Worm (Caenorhabditis elegans) whole organism, L3 larva: ENCODE data around the gene C46G7.1.

Source experiments
- R02D3.7 ChIP-seq: fragments of 150-350 bp; optimal IDR thresholded peaks from 2 replicates; lab custom pipeline; 2014; ENCODE audit warnings: missing biosample characterization, missing genetic modification characterization
- ZK546.5 ChIP-seq: sonication (generic microtip); optimal IDR thresholded peaks from 2 replicates; lab custom pipeline; 2017; ENCODE audit warnings: missing biosample characterization, missing genetic modification characterization
- aly-2 ChIP-seq: fragments of 150-350 bp; optimal IDR thresholded peaks from 2 replicates; lab custom pipeline; 2014; ENCODE audit warnings: missing biosample characterization, missing genetic modification characterization
- ceh-82 ChIP-seq: fragments of 150-350 bp; optimal IDR thresholded peaks from 2 replicates; lab custom pipeline; 2014; ENCODE audit warnings: missing biosample characterization, missing genetic modification characterization
- ceh-9 ChIP-seq: sonication (generic microtip); optimal IDR thresholded peaks from 2 replicates; lab custom pipeline; 2018; ENCODE audit warnings: missing biosample characterization, missing genetic modification characterization
- daf-12 ChIP-seq: fragments of 150-350 bp; optimal IDR thresholded peaks from 2 replicates; lab custom pipeline; 2014; ENCODE audit warnings: missing biosample characterization, missing genetic modification reagents, missing genetic modification characterization
- egl-5 ChIP-seq: fragments of 150-350 bp; optimal IDR thresholded peaks from 2 replicates; lab custom pipeline; 2017; ENCODE audit warnings: missing biosample characterization, missing genetic modification reagents, missing genetic modification characterization, inconsistent platforms
- elt-2 ChIP-seq: sonication (generic microtip); optimal IDR thresholded peaks from 2 replicates; lab custom pipeline; 2016; ENCODE audit warnings: missing genetic modification reagents, mild to moderate bottlenecking, missing genetic modification characterization, missing compliant biosample characterization
- elt-3 ChIP-seq, 3 experiments: fragments of 150-350 bp in 1 of 3; sonication (generic microtip) in 2 of 3; optimal IDR thresholded peaks; 2 replicates in 2 of 3; 4 replicates in 1 of 3; lab custom pipeline; 2014 to 2017; ENCODE audit warnings: missing biosample characterization in 3 of 3, missing genetic modification characterization in 3 of 3
- eor-1 ChIP-seq, 2 experiments: fragments of 150-350 bp; optimal IDR thresholded peaks; 2 replicates each; lab custom pipeline; 2014 to 2018; ENCODE audit warnings: missing biosample characterization in 2 of 2, missing genetic modification characterization in 2 of 2
- fkh-10 ChIP-seq: sonication (generic microtip); optimal IDR thresholded peaks from 2 replicates; lab custom pipeline; 2017; ENCODE audit warnings: missing biosample characterization, missing genetic modification reagents, missing genetic modification characterization
- fkh-2 ChIP-seq: fragments of 150-350 bp; optimal IDR thresholded peaks from 2 replicates; lab custom pipeline; 2014; ENCODE audit warnings: missing biosample characterization, missing genetic modification reagents, missing genetic modification characterization
- fos-1 ChIP-seq: fragments of 150-350 bp; optimal IDR thresholded peaks from 2 replicates; lab custom pipeline; 2014; ENCODE audit warnings: missing biosample characterization, missing genetic modification characterization
- hmg-11 ChIP-seq: sonication (generic microtip); optimal IDR thresholded peaks from 2 replicates; lab custom pipeline; 2016; ENCODE audit warnings: missing genetic modification characterization, missing compliant biosample characterization
- jun-1 ChIP-seq: fragments of 150-350 bp; optimal IDR thresholded peaks from 2 replicates; lab custom pipeline; 2014; ENCODE audit warnings: missing biosample characterization, missing genetic modification reagents, missing genetic modification characterization
- lin-39 ChIP-seq: fragments of 150-350 bp; optimal IDR thresholded peaks from 2 replicates; lab custom pipeline; 2018; ENCODE audit warnings: missing biosample characterization, missing genetic modification reagents, missing genetic modification characterization
- lsy-12 ChIP-seq: sonication (generic microtip); optimal IDR thresholded peaks from 2 replicates; lab custom pipeline; 2016; ENCODE audit warnings: mild to moderate bottlenecking, missing genetic modification characterization, missing compliant biosample characterization
- mdl-1 ChIP-seq: fragments of 150-350 bp; optimal IDR thresholded peaks from 2 replicates; lab custom pipeline; 2014; ENCODE audit warnings: missing biosample characterization, missing genetic modification characterization
- nhr-11 ChIP-seq: fragments of 150-350 bp; optimal IDR thresholded peaks from 2 replicates; lab custom pipeline; 2014; ENCODE audit warnings: missing biosample characterization, missing genetic modification characterization
- nhr-12 ChIP-seq: fragments of 150-350 bp; optimal IDR thresholded peaks from 2 replicates; lab custom pipeline; 2014; ENCODE audit warnings: missing biosample characterization, missing genetic modification characterization
- nhr-23 ChIP-seq: fragments of 150-350 bp; optimal IDR thresholded peaks from 2 replicates; lab custom pipeline; 2014; ENCODE audit warnings: missing biosample characterization, missing genetic modification reagents, missing genetic modification characterization
- nhr-237 ChIP-seq: fragments of 150-350 bp; optimal IDR thresholded peaks from 2 replicates; lab custom pipeline; 2014; ENCODE audit warnings: missing biosample characterization, missing genetic modification characterization
- nhr-25 ChIP-seq: sonication (generic microtip); optimal IDR thresholded peaks from 2 replicates; lab custom pipeline; 2017; ENCODE audit warnings: missing biosample characterization, missing genetic modification characterization
- nhr-28 ChIP-seq: fragments of 150-350 bp; optimal IDR thresholded peaks from 2 replicates; lab custom pipeline; 2014; ENCODE audit warnings: missing biosample characterization, missing genetic modification characterization
- nhr-67 ChIP-seq: fragments of 150-350 bp; optimal IDR thresholded peaks from 2 replicates; lab custom pipeline; 2014; ENCODE audit warnings: missing biosample characterization, missing genetic modification characterization
- nhr-76 ChIP-seq: fragments of 150-350 bp; sonication (generic microtip); optimal IDR thresholded peaks from 5 replicates; lab custom pipeline; 2014; ENCODE audit warnings: missing biosample characterization, missing genetic modification characterization
- nhr-77 ChIP-seq: fragments of 150-350 bp; optimal IDR thresholded peaks from 2 replicates; lab custom pipeline; 2014; ENCODE audit warnings: missing biosample characterization, missing genetic modification characterization
- sea-2 ChIP-seq: fragments of 150-350 bp; sonication (generic microtip); optimal IDR thresholded peaks from 4 replicates; lab custom pipeline; 2014; ENCODE audit warnings: missing biosample characterization, missing genetic modification reagents, missing genetic modification characterization
- skn-1 ChIP-seq: fragments of 150-350 bp; optimal IDR thresholded peaks from 2 replicates; lab custom pipeline; 2014; ENCODE audit warnings: missing biosample characterization, missing genetic modification characterization
- unc-39 ChIP-seq: sonication (generic microtip); optimal IDR thresholded peaks from 4 replicates; lab custom pipeline; 2017; ENCODE audit warnings: missing biosample characterization, missing genetic modification characterization
- zag-1 ChIP-seq: fragments of 150-350 bp; optimal IDR thresholded peaks from 2 replicates; lab custom pipeline; 2014; ENCODE audit warnings: missing biosample characterization, missing genetic modification characterization
- ztf-4 ChIP-seq: fragments of 150-350 bp; optimal IDR thresholded peaks from 2 replicates; lab custom pipeline; 2014; ENCODE audit warnings: missing biosample characterization, missing genetic modification characterization

Gene C46G7.1

DNA sequence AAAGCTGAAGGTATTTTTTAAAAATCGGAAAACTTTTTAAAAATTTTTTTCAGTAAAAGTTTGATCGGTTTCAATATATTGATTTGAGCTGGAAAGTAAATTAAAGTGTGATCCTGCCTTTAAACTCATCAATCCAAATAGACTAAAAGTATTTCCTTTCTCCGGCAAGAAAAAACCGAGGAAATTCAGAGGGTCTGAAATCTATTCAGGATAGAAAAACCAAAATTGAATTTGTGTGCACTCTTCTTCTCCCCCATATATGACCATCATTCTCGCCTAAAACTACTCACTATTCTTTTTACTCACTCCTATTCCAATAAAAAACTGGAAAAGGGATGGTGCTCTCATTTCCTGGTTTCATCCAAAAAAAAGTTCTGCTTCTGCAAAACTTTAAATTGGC is 37.0 kb downstream of the C46G7.1 start:
- no peak for TF ChIP-seq hmg-11
- peak; percentile 75 for TF ChIP-seq fkh-10
- TF ChIP-seq nhr-28 (tag; lab: Kevin White, UChicago) = no peak
- TF ChIP-seq skn-1 = no peak

- TF ChIP-seq nhr-76 (tag; lab: Kevin White, UChicago) (no peak), daf-12 (no peak), nhr-23 (tag; lab: Kevin White, UChicago) (no peak), egl-5 (tag; lab: Kevin White, UChicago) (no peak), elt-3 (tag; optimal IDR thresholded peaks at IDR 0.05; lab: Kevin White, UChicago) (no peak), nhr-12 (no peak), nhr-237 (tag; lab: Kevin White, UChicago) (no peak), lsy-12 (tag; lab: Kevin White, UChicago) (no peak), fos-1 (tag; lab: Kevin White, UChicago) (no peak), fkh-10 (no peak), sea-2 (no peak), ZK546.5 (no peak), nhr-67 (tag; lab: Kevin White, UChicago) (no peak), nhr-25 (no peak), nhr-11 (tag; lab: Kevin White, UChicago) (no peak), zag-1 (tag; lab: Kevin White, UChicago) (no peak), lin-39 (no peak), ceh-82 (tag; lab: Kevin White, UChicago) (no peak), fkh-2 (tag; lab: Kevin White, UChicago) (no peak), skn-1 (no peak)
Measured at ce11 chrIV:6059702-6060101, 41.9 kb downstream of the C46G7.1 start.

DNA sequence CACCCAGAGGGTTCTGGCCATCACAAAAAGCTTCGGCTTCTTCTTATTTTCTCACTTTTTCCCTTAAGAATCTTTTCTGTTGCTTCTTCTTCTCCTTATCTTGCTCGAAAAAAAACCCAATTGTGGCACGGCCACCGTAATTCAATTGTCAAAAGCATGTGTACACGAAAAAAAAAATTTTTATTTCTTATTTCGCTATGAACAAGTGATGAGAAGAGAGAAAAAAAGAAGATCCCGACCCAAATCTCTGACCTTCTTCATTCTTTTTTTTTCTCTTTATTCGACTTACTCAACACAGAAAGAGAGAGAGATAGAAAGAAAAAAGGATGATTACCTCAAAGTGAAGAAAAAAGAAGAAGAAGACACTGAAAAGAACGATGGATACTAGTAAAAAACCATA is 43.1 kb downstream of the C46G7.1 start:
- TF ChIP-seq fkh-10 (peak; percentile 80), eor-1 (tag; optimal IDR thresholded peaks at IDR 0.05; lab: Kevin White, UChicago) (no peak), R02D3.7 (tag; lab: Kevin White, UChicago) (no peak)

- TF ChIP-seq sea-2 = no peak
- no peak for TF ChIP-seq mdl-1
- no peak for TF ChIP-seq lin-39
- no peak for TF ChIP-seq R02D3.7 (tag; lab: Kevin White, UChicago)
Measured at ce11 chrIV:6062078-6062477, 44.3 kb downstream of the C46G7.1 start.

ce11 chrIV:6064657-6065056 is 46.9 kb downstream of the C46G7.1 start:
- no peak for TF ChIP-seq eor-1 (tag; optimal IDR thresholded peaks at IDR 0.05; lab: Kevin White, UChicago)
- TF ChIP-seq unc-39 (tag; lab: Kevin White, UChicago) = no peak
- TF ChIP-seq fos-1 (tag; lab: Kevin White, UChicago) = no peak
- no peak for TF ChIP-seq elt-3 (tag; optimal IDR thresholded peaks at IDR 0.05; lab: Kevin White, UChicago)
- no peak for TF ChIP-seq ceh-9 (tag; lab: Kevin White, UChicago)
- no peak for TF ChIP-seq nhr-77 (tag; lab: Kevin White, UChicago)
- TF ChIP-seq jun-1 = no peak
- TF ChIP-seq ztf-4 (tag; lab: Kevin White, UChicago) = no peak
- no peak for TF ChIP-seq egl-5 (tag; lab: Kevin White, UChicago)
- TF ChIP-seq lsy-12 (tag; lab: Kevin White, UChicago) = no peak
- no peak for TF ChIP-seq mdl-1
- no peak for TF ChIP-seq elt-2 (tag; lab: Kevin White, UChicago)
- no peak for TF ChIP-seq lin-39
- TF ChIP-seq aly-2 (tag; lab: Kevin White, UChicago) = no peak
- no peak for TF ChIP-seq skn-1

- no peak for TF ChIP-seq nhr-23 (tag; lab: Kevin White, UChicago)
- peak; percentile 40 for TF ChIP-seq fkh-10
- no peak for TF ChIP-seq nhr-12
- TF ChIP-seq, all 47 proteins: peak for 1
Measured at ce11 chrIV:6065186-6065585, 47.4 kb downstream of the C46G7.1 start.
